Worm (Caenorhabditis elegans): ENCODE data around the gene elo-1.

elo-1 gene

DNA sequence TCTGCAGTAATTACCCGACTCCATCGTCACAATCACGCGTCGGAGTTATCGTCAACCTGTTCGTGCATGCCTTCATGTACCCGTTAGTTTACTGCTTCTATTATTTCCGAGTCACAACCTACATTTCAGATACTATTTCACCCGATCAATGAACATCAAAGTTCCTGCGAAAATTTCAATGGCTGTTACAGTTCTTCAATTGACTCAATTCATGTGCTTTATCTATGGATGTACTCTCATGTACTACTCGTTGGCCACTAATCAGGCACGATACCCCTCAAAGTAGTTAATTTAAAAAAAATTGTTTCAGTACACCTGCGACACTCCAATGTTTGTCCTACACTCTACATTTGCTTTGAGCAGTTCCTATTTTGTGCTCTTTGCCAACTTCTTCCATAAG is 4.6 kb downstream of the elo-1 start (continued):
- TF ChIP-seq lim-7 (GFP tag; IDR thresholded peaks at IDR 0.05), result 0 out of 2 replicates have a peak, but pooled peaks have one; percentile 14
- no peak for TF ChIP-seq hmg-1.1 (GFP tag; IDR thresholded peaks at IDR 0.05)
- no peak for TF ChIP-seq Y75B8A.6 (GFP tag; IDR thresholded peaks at IDR 0.05)
- no peak for TF ChIP-seq F10B5.3 (tag; optimal IDR thresholded peaks at IDR 0.05)
- TF ChIP-seq ZK337.2 (GFP tag; IDR thresholded peaks at IDR 0.05), result no peak
- TF ChIP-seq ZK546.5 (tag; optimal IDR thresholded peaks at IDR 0.05), result no peak
- no peak for TF ChIP-seq attf-4 (tag; optimal IDR thresholded peaks at IDR 0.05)
- TF ChIP-seq unc-130 (GFP tag; optimal IDR thresholded peaks at IDR 0.05), result no peak
- peak; percentile 35 for TF ChIP-seq mep-1 (tag; optimal IDR thresholded peaks at IDR 0.05)
- no peak for TF ChIP-seq dmd-9 (GFP tag; IDR thresholded peaks at IDR 0.05)
- no peak for TF ChIP-seq egl-43 (GFP tag; IDR thresholded peaks at IDR 0.05)

DNA sequence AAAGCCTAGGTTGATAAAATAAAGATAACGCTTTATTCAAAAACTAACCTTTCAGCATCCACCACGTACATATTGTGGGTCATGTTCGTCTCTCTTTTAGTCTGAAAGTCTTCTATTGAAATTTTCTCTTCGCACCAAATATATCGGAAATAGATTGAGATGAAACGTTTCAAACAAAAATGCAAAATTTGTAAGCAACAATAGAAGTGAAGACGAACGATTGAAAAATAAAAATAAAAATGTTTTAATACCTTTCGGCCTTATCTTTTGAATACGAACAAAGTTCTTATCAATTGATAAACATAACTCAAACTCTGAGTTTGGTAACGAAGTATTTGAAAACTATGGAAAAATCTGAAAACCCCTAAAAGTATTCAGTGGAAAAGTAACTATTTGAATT is 6.9 kb downstream of the elo-1 start, which contains the start of gene F56H11.2:
TSS of gene F56H11.2 (minus strand) at position 101 of the 400 bp plus-strand sequence.
- TF ChIP-seq daf-16 (GFP tag; optimal IDR thresholded peaks at IDR 0.05) (no peak), daf-16 (tag; optimal IDR thresholded peaks at IDR 0.05) (peak; percentile 20), nhr-6 (tag; optimal IDR thresholded peaks at IDR 0.05) (no peak)

DNA sequence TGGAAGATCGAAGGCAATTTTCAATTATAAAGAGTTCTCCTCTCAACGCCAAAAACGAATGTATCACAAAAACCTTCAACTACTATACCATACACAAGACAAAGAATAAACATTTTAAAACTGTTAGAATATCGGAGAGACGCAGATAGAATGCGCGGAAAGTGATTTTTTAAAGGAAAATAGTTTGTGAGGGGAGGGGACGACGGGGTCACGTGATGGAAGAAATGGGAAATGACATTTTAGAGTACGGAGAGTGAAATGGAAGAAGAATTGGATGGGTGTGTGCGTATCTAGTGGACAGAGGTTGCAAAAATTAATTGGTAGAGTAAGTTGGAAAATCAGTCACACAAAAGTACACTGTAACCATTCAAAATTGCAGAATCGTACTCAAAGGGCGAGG is 8.2 kb downstream of the elo-1 start:
- peak; percentile 58 for TF ChIP-seq mep-1 (tag; optimal IDR thresholded peaks at IDR 0.05)
- no peak for TF ChIP-seq vab-7 (GFP tag; IDR thresholded peaks at IDR 0.05)
- no peak for TF ChIP-seq mxl-2 (GFP tag; conservative IDR thresholded peaks at IDR 0.05)
- peak; percentile 63 for TF ChIP-seq dve-1 (tag; optimal IDR thresholded peaks at IDR 0.05; ENCODE audit: insufficient read depth)
- peak; percentile 32 for TF ChIP-seq hlh-11 (tag; optimal IDR thresholded peaks at IDR 0.05)
- peak; percentile 89 for TF ChIP-seq hlh-30 (tag; optimal IDR thresholded peaks at IDR 0.05; ENCODE audit: insufficient read depth)
- no peak for TF ChIP-seq mes-2 (tag; optimal IDR thresholded peaks at IDR 0.05; ENCODE audit: poor library complexity, severe bottlenecking)
- no peak for TF ChIP-seq T26A8.4 (GFP tag; IDR thresholded peaks at IDR 0.05)
- peak; percentile 49 for TF ChIP-seq nhr-25 (tag; optimal IDR thresholded peaks at IDR 0.05; ENCODE audit: borderline replicate concordance, insufficient read depth)
- peak; percentile 21 for TF ChIP-seq nhr-77 (tag; optimal IDR thresholded peaks at IDR 0.05)
- peak in 1 of 2 experiments; percentile 93 for TF ChIP-seq unc-62 (GFP tag; optimal IDR thresholded peaks at IDR 0.05 in 1 of 2)
- no peak for TF ChIP-seq unc-62 (tag; optimal IDR thresholded peaks at IDR 0.05)
- TF ChIP-seq madf-9 (GFP tag; conservative IDR thresholded peaks at IDR 0.05), result no peak
- TF ChIP-seq nhr-28 (tag; optimal IDR thresholded peaks at IDR 0.05), result peak; percentile 59
- no peak for TF ChIP-seq dpl-1 (GFP tag; optimal IDR thresholded peaks at IDR 0.05)
- peak; percentile 10 for TF ChIP-seq mxl-3 (GFP tag; optimal IDR thresholded peaks at IDR 0.05)

DNA sequence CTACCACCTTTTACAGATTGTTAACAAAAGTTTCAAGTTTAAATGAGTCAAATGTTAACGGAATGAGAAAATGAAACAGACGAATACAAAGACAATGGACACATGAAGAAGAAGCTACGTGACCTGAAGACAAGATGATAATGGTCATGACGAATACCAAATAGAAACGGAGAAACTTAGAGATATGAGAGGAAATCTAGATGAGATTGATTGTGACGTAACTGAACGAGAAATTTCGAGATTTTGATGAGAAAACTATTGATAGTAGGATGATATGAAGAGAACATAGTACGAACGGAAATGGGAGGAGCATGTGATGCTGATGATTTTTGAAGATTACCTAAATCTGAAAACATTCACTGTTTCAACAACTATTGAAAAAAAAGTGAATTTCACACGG is 8.9 kb downstream of the elo-1 start:
- no peak for TF ChIP-seq F44E2.7 (GFP tag; IDR thresholded peaks at IDR 0.05)
- no peak for TF ChIP-seq gei-8 (GFP tag; optimal IDR thresholded peaks at IDR 0.05)
- no peak for TF ChIP-seq ama-1 (optimal IDR thresholded peaks at IDR 0.05)
- TF ChIP-seq ztf-7 (tag; optimal IDR thresholded peaks at IDR 0.05), result no peak
- no peak for TF ChIP-seq Y5F2A.4 (GFP tag; optimal IDR thresholded peaks at IDR 0.05)
- TF ChIP-seq duxl-1 (tag; optimal IDR thresholded peaks at IDR 0.05; ENCODE audit: poor library complexity), result no peak
- peak; percentile 37 for TF ChIP-seq hlh-11 (tag; optimal IDR thresholded peaks at IDR 0.05)
- TF ChIP-seq mdt-29 (GFP tag; IDR thresholded peaks at IDR 0.05), result no peak
- TF ChIP-seq nhr-28 (tag; optimal IDR thresholded peaks at IDR 0.05), result peak; percentile 63
- TF ChIP-seq dmd-6 (GFP tag; IDR thresholded peaks at IDR 0.05), result peak; percentile 21; the same call in 1 of the 2 replicates
- TF ChIP-seq skn-1 (tag; optimal IDR thresholded peaks at IDR 0.05), result no peak
- TF ChIP-seq dve-1 (tag; optimal IDR thresholded peaks at IDR 0.05; ENCODE audit: insufficient read depth), result peak; percentile 22
- peak in 1 of 2 experiments; percentile 19 for TF ChIP-seq mdl-1 (tag; optimal IDR thresholded peaks at IDR 0.05)
- TF ChIP-seq aha-1 (tag), result peak; percentile 88
- no peak for TF ChIP-seq ztf-11 (tag; optimal IDR thresholded peaks at IDR 0.05)
- peak; percentile 63 for TF ChIP-seq hlh-30 (tag; optimal IDR thresholded peaks at IDR 0.05; ENCODE audit: insufficient read depth)
- no peak for TF ChIP-seq unc-62 (GFP tag; optimal IDR thresholded peaks at IDR 0.05 in 1 of 2)
- no peak for TF ChIP-seq unc-62 (tag; optimal IDR thresholded peaks at IDR 0.05)

Data from whole organism, L4 larva.